Worm (Caenorhabditis elegans) whole organism, L2 larva: ENCODE measurements around the gene C16C8.20.

Experiments used
- ZK546.5 ChIP-seq: sonication (generic microtip); optimal IDR thresholded peaks from 2 replicates; lab custom pipeline; 2017; ENCODE audit warnings: missing biosample characterization, missing genetic modification characterization
- ceh-16 ChIP-seq: fragments of 150-350 bp; optimal IDR thresholded peaks from 2 replicates; lab custom pipeline; 2014; ENCODE audit warnings: missing biosample characterization, missing genetic modification characterization
- egl-27 ChIP-seq: sonication (generic microtip); optimal IDR thresholded peaks from 3 replicates; lab custom pipeline; 2017; ENCODE audit warnings: missing biosample characterization, missing genetic modification reagents, missing genetic modification characterization
- nhr-237 ChIP-seq: fragments of 150-350 bp; optimal IDR thresholded peaks from 2 replicates; lab custom pipeline; 2014; ENCODE audit warnings: missing biosample characterization, missing genetic modification characterization
- nhr-25 ChIP-seq: fragments of 150-350 bp; sonication (generic microtip); optimal IDR thresholded peaks from 3 replicates; lab custom pipeline; 2014; ENCODE audit warnings: missing biosample characterization, missing genetic modification characterization
- nhr-77 ChIP-seq: fragments of 150-350 bp; optimal IDR thresholded peaks from 2 replicates; lab custom pipeline; 2014; ENCODE audit warnings: missing biosample characterization, missing genetic modification characterization

DNA sequence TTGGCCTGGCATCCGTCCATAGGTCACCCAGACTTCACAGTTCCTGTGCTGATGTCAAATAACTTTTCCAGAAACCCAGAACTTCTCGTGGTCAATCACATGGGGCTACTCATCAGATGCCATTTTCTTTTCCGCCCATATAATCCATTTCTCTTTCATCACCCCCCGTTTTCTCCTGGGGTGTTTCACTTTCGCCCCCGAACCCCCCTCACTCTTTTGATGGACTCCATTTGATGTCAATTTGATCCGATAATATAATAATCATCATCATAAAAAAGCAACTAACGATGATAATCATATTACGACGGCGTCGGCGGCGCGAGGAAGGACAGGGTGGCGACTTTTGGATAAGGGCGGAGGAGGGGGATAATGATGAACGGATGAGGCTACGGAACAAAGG lies 8.5 kb upstream of the C16C8.20 start:
- TF ChIP-seq nhr-25: no peak
- no peak for TF ChIP-seq ceh-16
- no peak for TF ChIP-seq ZK546.5
- TF ChIP-seq nhr-237 (tag; lab: Kevin White, UChicago): no peak
- TF ChIP-seq nhr-77 (tag; lab: Kevin White, UChicago): no peak
- TF ChIP-seq egl-27 (tag; lab: Kevin White, UChicago): no peak
